Worm (Caenorhabditis elegans): ENCODE measurements around the gene ncx-8.

DNA sequence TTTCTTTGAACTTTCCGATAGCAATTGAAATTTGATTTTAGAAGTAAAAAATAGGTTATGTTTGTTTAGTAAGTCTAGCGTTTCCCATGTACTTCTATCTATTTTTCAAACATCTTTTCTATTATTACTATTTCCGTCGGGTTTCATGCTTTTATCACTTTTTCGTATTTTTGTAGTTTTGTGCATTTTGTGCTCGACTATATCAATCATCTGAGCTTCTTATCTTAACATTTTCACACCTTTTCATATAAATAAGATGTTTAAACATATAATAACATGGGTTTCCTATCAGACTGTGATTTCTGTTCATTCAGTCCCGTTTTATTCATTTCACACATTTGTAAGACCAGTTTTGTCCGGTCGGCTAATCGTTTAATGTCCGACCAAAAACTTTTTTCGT is 31.1 kb upstream of the ncx-8 start:
- TF ChIP-seq pha-4 (tag; optimal IDR thresholded peaks at IDR 0.05) = no peak
- TF ChIP-seq snpc-4 (tag; optimal IDR thresholded peaks at IDR 0.05) = no peak
- TF ChIP-seq ces-1 (GFP tag; optimal IDR thresholded peaks at IDR 0.05) = no peak
- TF ChIP-seq bed-3 (GFP tag; optimal IDR thresholded peaks at IDR 0.05) = no peak
- no peak for TF ChIP-seq mep-1 (tag; optimal IDR thresholded peaks at IDR 0.05)
- TF ChIP-seq unc-62 (GFP tag; optimal IDR thresholded peaks at IDR 0.05) = no peak
- TF ChIP-seq nhr-76 (tag; optimal IDR thresholded peaks at IDR 0.05) = no peak

Measured in whole organism, mixed stage, embryonic.